Worm (Caenorhabditis elegans) whole organism, L4 larva: ENCODE results near the gene Y105C5A.13.
"Not testable (repeated sequence)": the region's sequence is repeated elsewhere in the genome, so short reads cannot be mapped to it uniquely, and the experiment has no call there.

Experiments
- ceh-62 ChIP-seq: sonication (generic microtip); optimal IDR thresholded peaks from 2 replicates; lab custom pipeline; 2017; ENCODE audit warnings: missing biosample characterization, missing genetic modification characterization
- duxl-1 ChIP-seq: sonication (generic microtip); optimal IDR thresholded peaks from 2 replicates; lab custom pipeline; 2016; ENCODE audit warnings: mild to moderate bottlenecking, missing genetic modification characterization, moderate library complexity, missing compliant biosample characterization; ENCODE audit not compliant: poor library complexity
- nhr-28 ChIP-seq: fragments of 150-350 bp; optimal IDR thresholded peaks from 2 replicates; lab custom pipeline; 2014; ENCODE audit warnings: missing biosample characterization, missing genetic modification characterization
- skn-1 ChIP-seq: fragments of 150-350 bp; optimal IDR thresholded peaks from 2 replicates; lab custom pipeline; 2014; ENCODE audit warnings: missing biosample characterization, missing genetic modification characterization
- snpc-4 ChIP-seq: fragments of 150-350 bp; optimal IDR thresholded peaks from 2 replicates; lab custom pipeline; 2014; ENCODE audit warnings: missing biosample characterization, missing genetic modification characterization
- unc-62 ChIP-seq, 3 experiments: fragments of 150-350 bp in 1 of 3; sonication (generic microtip); optimal IDR thresholded peaks in 2 of 3; peaks in 1 of 3; 1 replicate in 1 of 3; 2 replicates in 2 of 3; lab custom pipeline; 2014 to 2017; ENCODE audit warnings: missing biosample characterization in 3 of 3, missing genetic modification characterization in 3 of 3, missing genetic modification reagents in 3 of 3, missing genotype in 1 of 3

DNA sequence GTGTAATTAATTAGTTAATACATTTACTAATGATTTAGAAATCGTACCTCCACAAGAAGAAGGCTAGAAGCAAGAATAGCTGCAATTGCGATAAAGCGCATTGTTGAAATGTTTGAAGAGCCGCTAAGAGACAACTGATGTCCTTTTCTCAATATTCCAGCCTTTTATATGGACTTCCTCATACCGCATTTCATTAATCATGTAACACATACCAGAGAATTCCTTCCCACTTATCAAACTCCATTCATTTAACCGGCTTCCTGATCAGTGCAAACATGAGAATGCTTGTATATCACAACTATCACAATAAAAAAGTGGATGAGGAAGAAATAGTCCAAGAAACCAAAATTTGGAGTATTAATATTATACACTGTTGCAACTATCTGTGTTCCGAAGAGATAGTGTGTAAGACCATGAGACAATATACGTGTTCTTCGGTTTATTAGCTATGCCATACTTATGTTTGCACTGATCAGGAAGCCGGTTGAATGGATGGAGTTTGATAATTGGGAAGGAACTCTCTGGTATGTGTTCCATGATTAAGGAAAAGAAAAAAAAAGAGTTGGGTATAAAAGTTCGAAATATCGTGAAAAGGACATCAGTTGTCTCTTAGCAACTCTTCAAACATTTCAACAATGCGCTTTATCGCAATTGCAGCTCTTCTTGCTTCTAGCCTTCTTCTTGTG is 46.0 kb upstream of the Y105C5A.13 start, which contains the start of the genes pqn-78 and pqn-79:
- not testable (repeated sequence) for TF ChIP-seq unc-62 (GFP tag; optimal IDR thresholded peaks at IDR 0.05 in 1 of 2; lab: Kevin White, UChicago); unc-62 (tag; optimal IDR thresholded peaks at IDR 0.05; lab: Kevin White, UChicago); duxl-1; skn-1 (tag; lab: Kevin White, UChicago); ceh-62 (tag; lab: Kevin White, UChicago); snpc-4 (tag; lab: Kevin White, UChicago); nhr-28 (tag; lab: Kevin White, UChicago)
